Fruit fly (Drosophila melanogaster) whole organism: ENCODE results near the gene CG13786.

Experiments
- CG8478 ChIP-seq: fragments of >200 bp; optimal IDR thresholded peaks from 2 replicates; lab custom pipeline; 2018; ENCODE audit warnings: inconsistent platforms
- Dll ChIP-seq: fragments of >200 bp; optimal IDR thresholded peaks from 2 replicates; lab custom pipeline; 2017
- EcR ChIP-seq, 2 experiments: fragments of >200 bp; optimal IDR thresholded peaks; 2 replicates each; lab custom pipeline; 2017; ENCODE audit warnings: missing biosample characterization in 2 of 2, missing genetic modification characterization in 2 of 2, missing genetic modification reagents in 2 of 2
- pan ChIP-seq: fragments of >200 bp; optimal IDR thresholded peaks from 2 replicates; lab custom pipeline; 2017
- psq ChIP-seq: fragments of >200 bp; optimal IDR thresholded peaks from 2 replicates; lab custom pipeline; 2017
- usp ChIP-seq: fragments of >200 bp; optimal IDR thresholded peaks from 2 replicates; lab custom pipeline; 2017; ENCODE audit warnings: missing biosample characterization, missing genetic modification characterization, mixed read lengths

The CG13786 gene

dm6 chr2L:7240311-7240710 is 12.5 kb downstream of the CG13786 start:
- TF ChIP-seq CG8478 (lab: Kevin White, UChicago) (no peak), pan (lab: Kevin White, UChicago) (no peak), EcR (GFP tag; optimal IDR thresholded peaks at IDR 0.05; lab: Kevin White, UChicago) (no peak)

- TF ChIP-seq psq (lab: Kevin White, UChicago) (no peak), CG8478 (lab: Kevin White, UChicago) (no peak), usp (GFP tag; lab: Kevin White, UChicago) (no peak), EcR (GFP tag; optimal IDR thresholded peaks at IDR 0.05; lab: Kevin White, UChicago) (no peak), Dll (no peak), pan (lab: Kevin White, UChicago) (no peak)
These were observed 13.5 kb downstream of the CG13786 start for dm6 chr2L:7239310-7239709.

DNA sequence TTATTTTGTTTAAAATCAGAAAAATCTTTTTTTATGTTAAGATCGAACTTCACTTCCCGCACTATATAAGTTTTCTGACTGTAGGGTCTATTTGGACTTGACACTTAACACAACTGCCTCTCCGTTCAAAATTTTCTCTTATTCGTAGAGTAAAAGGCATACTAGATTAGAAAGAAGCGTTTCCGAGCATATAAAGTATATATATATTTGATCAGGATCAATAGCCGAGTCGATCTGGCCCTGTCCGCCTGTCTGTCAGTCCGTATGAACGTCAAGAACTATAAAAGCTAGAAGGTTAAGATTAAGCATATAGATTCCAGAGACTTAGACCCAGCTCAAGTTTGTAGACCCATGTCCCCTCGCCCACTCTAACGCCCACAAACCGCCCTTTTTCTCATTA is 20.1 kb downstream of the CG13786 start, which contains the start of gene CG43800:
Gene CG43800, minus strand, starts transcription at position 101 of the 400 bp plus-strand sequence.
- TF ChIP-seq pan (lab: Kevin White, UChicago) (no peak), Dll (no peak), EcR (GFP tag; optimal IDR thresholded peaks at IDR 0.05; lab: Kevin White, UChicago) (no peak), CG8478 (lab: Kevin White, UChicago) (no peak), psq (lab: Kevin White, UChicago) (no peak), usp (GFP tag; lab: Kevin White, UChicago) (no peak)

- TF ChIP-seq Dll (no peak), usp (GFP tag; lab: Kevin White, UChicago) (no peak), CG8478 (lab: Kevin White, UChicago) (no peak), pan (lab: Kevin White, UChicago) (no peak), EcR (GFP tag; optimal IDR thresholded peaks at IDR 0.05; lab: Kevin White, UChicago) (no peak), psq (lab: Kevin White, UChicago) (no peak)
These were observed 25.3 kb downstream of the CG13786 start, which contains the start of gene CG43799 for dm6 chr2L:7227434-7227833. Gene CG43799, plus strand, starts transcription at chr2L:7227734.

DNA sequence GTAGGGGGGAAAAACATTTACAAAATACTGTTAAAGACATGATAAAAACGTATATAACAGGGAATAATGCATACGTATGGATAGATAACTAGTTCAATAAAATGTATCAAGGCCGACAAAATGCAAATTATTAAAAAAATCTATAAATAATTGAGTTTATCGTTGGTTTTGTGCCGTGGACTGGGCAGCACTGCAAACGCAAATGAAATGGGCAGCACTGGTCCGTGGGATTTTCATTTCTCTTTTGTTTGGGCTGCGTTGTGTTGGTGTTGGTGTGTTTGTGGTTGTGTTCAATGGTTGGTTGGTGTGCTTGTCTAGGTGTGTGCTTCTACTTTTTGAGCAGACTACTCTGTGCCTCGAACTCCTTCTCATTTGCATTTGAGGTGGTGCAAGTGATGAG is 26.2 kb downstream of the CG13786 start:
- TF ChIP-seq CG8478 (lab: Kevin White, UChicago) (no peak), pan (lab: Kevin White, UChicago) (no peak), psq (lab: Kevin White, UChicago) (no peak), usp (GFP tag; lab: Kevin White, UChicago) (no peak), Dll (no peak), EcR (GFP tag; optimal IDR thresholded peaks at IDR 0.05; lab: Kevin White, UChicago) (no peak)

DNA sequence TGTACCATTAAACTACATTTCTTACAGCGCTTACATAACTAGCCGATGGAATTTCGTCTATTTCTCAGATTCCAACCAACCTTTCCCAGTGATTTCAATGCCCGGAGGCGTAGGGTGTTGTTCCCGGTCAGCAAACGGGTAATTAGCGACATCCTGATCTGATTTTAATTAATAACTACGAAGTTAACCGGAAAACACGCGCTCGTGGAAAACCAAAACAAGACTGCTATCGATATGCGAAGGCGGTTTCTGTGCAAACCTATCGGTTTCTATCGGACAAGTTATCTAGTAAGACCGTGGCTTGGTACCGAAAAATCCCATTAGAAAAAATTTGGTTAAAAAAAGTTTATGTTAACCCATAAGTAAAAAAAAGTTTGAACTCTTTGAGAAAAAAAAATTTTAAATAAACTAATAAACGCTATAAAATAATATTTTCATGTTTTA is 29.9 kb downstream of the CG13786 start, which contains the start of gene mEFG1:
Gene mEFG1, minus strand, starts transcription at position 253 of the 444 bp plus-strand sequence.
- TF ChIP-seq Dll (no peak), psq (lab: Kevin White, UChicago) (no peak), usp (GFP tag; lab: Kevin White, UChicago) (no peak), EcR (GFP tag; optimal IDR thresholded peaks at IDR 0.05; lab: Kevin White, UChicago) (no peak), CG8478 (lab: Kevin White, UChicago) (no peak), pan (lab: Kevin White, UChicago) (no peak)

- TF ChIP-seq EcR (GFP tag; optimal IDR thresholded peaks at IDR 0.05; lab: Kevin White, UChicago) (no peak), Dll (no peak), psq (lab: Kevin White, UChicago) (no peak), usp (GFP tag; lab: Kevin White, UChicago) (no peak), pan (lab: Kevin White, UChicago) (no peak), CG8478 (lab: Kevin White, UChicago) (no peak)
These were observed 33.0 kb downstream of the CG13786 start, which contains the start of gene CG13784 for dm6 chr2L:7219650-7220267. Gene CG13784, minus strand, starts transcription at chr2L:7220033.

dm6 chr2L:7219172-7219571 is 33.6 kb downstream of the CG13786 start:
- no peak for TF ChIP-seq pan (lab: Kevin White, UChicago)
- TF ChIP-seq usp (GFP tag; lab: Kevin White, UChicago) = no peak
- no peak for TF ChIP-seq psq (lab: Kevin White, UChicago)
- no peak for TF ChIP-seq EcR (GFP tag; optimal IDR thresholded peaks at IDR 0.05; lab: Kevin White, UChicago)
- TF ChIP-seq CG8478 (lab: Kevin White, UChicago) = no peak
- no peak for TF ChIP-seq Dll

- TF ChIP-seq usp (GFP tag; lab: Kevin White, UChicago) = no peak
- TF ChIP-seq EcR (GFP tag; optimal IDR thresholded peaks at IDR 0.05; lab: Kevin White, UChicago) = no peak
- TF ChIP-seq CG8478 (lab: Kevin White, UChicago) = no peak
- no peak for TF ChIP-seq pan (lab: Kevin White, UChicago)
- no peak for TF ChIP-seq Dll
- TF ChIP-seq psq (lab: Kevin White, UChicago) = no peak
These were observed 34.9 kb downstream of the CG13786 start for dm6 chr2L:7217931-7218330.

DNA sequence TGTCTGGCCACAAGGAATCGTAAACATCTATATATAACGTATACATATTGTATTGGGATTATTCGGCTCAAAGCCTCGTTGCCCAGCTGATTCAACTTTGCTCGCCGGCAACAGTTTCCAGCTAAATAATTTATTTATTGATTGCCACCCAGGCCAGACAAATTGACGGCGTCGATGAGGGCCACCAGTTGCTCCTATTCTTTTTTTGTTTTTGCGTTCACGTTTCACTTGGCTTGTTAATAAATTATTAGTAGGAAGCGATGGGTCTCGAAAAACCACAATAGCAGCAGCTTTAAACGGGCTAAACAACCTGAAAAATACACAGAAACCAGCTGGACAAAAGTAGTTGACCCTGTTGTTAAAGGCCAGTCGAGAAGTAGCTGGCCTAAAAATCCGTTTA is 35.7 kb downstream of the CG13786 start:
- TF ChIP-seq usp (GFP tag; lab: Kevin White, UChicago) = no peak
- no peak for TF ChIP-seq Dll
- TF ChIP-seq psq (lab: Kevin White, UChicago) = no peak
- TF ChIP-seq CG8478 (lab: Kevin White, UChicago) = no peak
- no peak for TF ChIP-seq EcR (GFP tag; optimal IDR thresholded peaks at IDR 0.05; lab: Kevin White, UChicago)
- TF ChIP-seq pan (lab: Kevin White, UChicago) = no peak

DNA sequence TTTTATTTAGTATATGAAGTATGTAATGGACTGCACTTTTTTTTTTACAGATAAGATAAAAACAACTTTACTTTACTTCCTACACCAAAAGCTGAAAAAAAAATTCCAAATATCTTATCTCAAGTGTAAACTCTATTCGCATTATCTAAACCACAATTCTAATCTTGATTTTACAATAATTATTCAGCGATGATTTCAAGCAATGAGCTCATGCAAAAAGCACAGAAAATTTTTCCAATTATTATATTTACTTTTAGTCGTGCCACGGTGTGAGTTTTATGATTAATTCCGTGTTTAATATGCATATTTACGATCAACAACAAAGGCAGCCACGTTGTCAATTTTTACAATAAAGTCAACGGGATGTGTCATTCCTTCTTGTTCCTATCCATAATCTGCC is 36.5 kb downstream of the CG13786 start:
- TF ChIP-seq usp (GFP tag; lab: Kevin White, UChicago) (no peak), pan (lab: Kevin White, UChicago) (no peak), CG8478 (lab: Kevin White, UChicago) (no peak)

dm6 chr2L:7215657-7216056 is 37.1 kb downstream of the CG13786 start:
- TF ChIP-seq EcR (GFP tag; optimal IDR thresholded peaks at IDR 0.05; lab: Kevin White, UChicago) = no peak
- TF ChIP-seq CG8478 (lab: Kevin White, UChicago) = no peak
- TF ChIP-seq psq (lab: Kevin White, UChicago) = no peak
- TF ChIP-seq pan (lab: Kevin White, UChicago) = no peak
- no peak for TF ChIP-seq Dll
